Worm (Caenorhabditis elegans) whole organism, L1 larva: ENCODE results near the gene otpl-7.

Experiments used
- C16A3.4 ChIP-seq: fragments of 150-350 bp; optimal IDR thresholded peaks from 2 replicates; lab custom pipeline; 2014; ENCODE audit warnings: missing biosample characterization, missing genetic modification characterization
- F16B12.6 ChIP-seq: fragments of 150-350 bp; optimal IDR thresholded peaks from 2 replicates; lab custom pipeline; 2014; ENCODE audit warnings: missing biosample characterization, missing genetic modification characterization
- Y116A8C.19 ChIP-seq: sonication (generic microtip); optimal IDR thresholded peaks from 2 replicates; lab custom pipeline; 2016; ENCODE audit warnings: missing compliant biosample characterization, missing genetic modification characterization, borderline replicate concordance
- aha-1 ChIP-seq: fragments of 150-350 bp; optimal IDR thresholded peaks from 2 replicates; lab custom pipeline; 2014; ENCODE audit warnings: missing biosample characterization, missing genetic modification characterization
- alr-1 ChIP-seq: fragments of 200-800 bp; sonication (Bioruptor generic); optimal IDR thresholded peaks from 2 replicates; lab custom pipeline; 2018; ENCODE audit warnings: borderline replicate concordance, mild to moderate bottlenecking, missing genetic modification characterization, missing compliant biosample characterization
- aly-2 ChIP-seq: fragments of 150-350 bp; optimal IDR thresholded peaks from 2 replicates; lab custom pipeline; 2014; ENCODE audit warnings: missing biosample characterization, missing genetic modification characterization
- ama-1 ChIP-seq: fragments of 150-350 bp; optimal IDR thresholded peaks from 2 replicates; lab custom pipeline; 2014
- blmp-1 ChIP-seq: fragments of 150-350 bp; optimal IDR thresholded peaks from 2 replicates; lab custom pipeline; 2014; ENCODE audit warnings: missing biosample characterization, missing genetic modification characterization
- ceh-63 ChIP-seq: fragments of 200-800 bp; sonication (Bioruptor generic); optimal IDR thresholded peaks from 2 replicates; lab custom pipeline; 2018; ENCODE audit warnings: mild to moderate bottlenecking, missing genetic modification characterization, missing compliant biosample characterization
- ceh-88 ChIP-seq: fragments of 200-800 bp; sonication (Bioruptor generic); IDR thresholded peaks from 2 replicates; pipeline ENCODE4 v1.3.6; 2022; ENCODE audit warnings: missing genetic modification characterization, missing compliant biosample characterization
- ces-1 ChIP-seq: fragments of 150-350 bp; optimal IDR thresholded peaks from 2 replicates; lab custom pipeline; 2014; ENCODE audit warnings: missing biosample characterization, missing genetic modification reagents, missing genetic modification characterization
- dpl-1 ChIP-seq, 3 experiments: fragments of 150-350 bp in 2 of 3; sonication (generic microtip) in 1 of 3; optimal IDR thresholded peaks; 2 replicates each; lab custom pipeline; 2014 to 2017; ENCODE audit warnings: missing biosample characterization in 3 of 3, missing genetic modification characterization in 3 of 3, missing genetic modification reagents in 3 of 3
- efl-3 ChIP-seq: fragments of 200-800 bp; sonication (Bioruptor generic); optimal IDR thresholded peaks from 2 replicates; lab custom pipeline; 2018; ENCODE audit warnings: mild to moderate bottlenecking, missing genetic modification characterization, missing compliant biosample characterization
- egl-13 ChIP-seq: sonication (generic microtip); optimal IDR thresholded peaks from 2 replicates; lab custom pipeline; 2016; ENCODE audit warnings: missing genotype, missing genetic modification reagents, missing genetic modification characterization, missing compliant biosample characterization
- elt-2 ChIP-seq: sonication (generic microtip); optimal IDR thresholded peaks from 2 replicates; lab custom pipeline; 2016; ENCODE audit warnings: missing genetic modification characterization, mild to moderate bottlenecking, inconsistent platforms, missing compliant biosample characterization, missing genetic modification reagents
- ets-5 ChIP-seq: fragments of 200-800 bp; sonication (Bioruptor generic); IDR thresholded peaks from 2 replicates; pipeline ENCODE4 v1.3.6; 2022; ENCODE audit warnings: missing genetic modification characterization, missing compliant biosample characterization
- fkh-4 ChIP-seq: sonication (generic microtip); optimal IDR thresholded peaks from 2 replicates; lab custom pipeline; 2016; ENCODE audit warnings: missing compliant biosample characterization, missing genetic modification characterization, borderline replicate concordance
- fkh-8 ChIP-seq: sonication (generic microtip); optimal IDR thresholded peaks from 2 replicates; lab custom pipeline; 2016; ENCODE audit warnings: mild to moderate bottlenecking, missing genetic modification characterization, missing compliant biosample characterization
- fos-1 ChIP-seq: fragments of 150-350 bp; optimal IDR thresholded peaks from 2 replicates; lab custom pipeline; 2014; ENCODE audit warnings: missing biosample characterization, missing genetic modification characterization
- grh-1 ChIP-seq: fragments of 200-800 bp; sonication (Bioruptor generic); IDR thresholded peaks from 2 replicates; pipeline ENCODE4 v1.3.6; 2022; ENCODE audit warnings: missing genetic modification reagents, missing genetic modification characterization, missing compliant biosample characterization
- irx-1 ChIP-seq: sonication (generic microtip); optimal IDR thresholded peaks from 2 replicates; lab custom pipeline; 2016; ENCODE audit warnings: missing genetic modification characterization, missing compliant biosample characterization
- jun-1 ChIP-seq: fragments of 150-350 bp; optimal IDR thresholded peaks from 2 replicates; lab custom pipeline; 2014; ENCODE audit warnings: missing biosample characterization, missing genetic modification reagents, missing genetic modification characterization
- lin-13 ChIP-seq: fragments of 150-350 bp; optimal IDR thresholded peaks from 2 replicates; lab custom pipeline; 2014; ENCODE audit warnings: missing biosample characterization, missing genetic modification reagents, missing genetic modification characterization
- lir-3 ChIP-seq: sonication (generic microtip); optimal IDR thresholded peaks from 2 replicates; lab custom pipeline; 2016; ENCODE audit warnings: mild to moderate bottlenecking, missing genetic modification characterization, moderate library complexity, missing compliant biosample characterization; ENCODE audit not compliant: poor library complexity
- lsy-2 ChIP-seq, 2 experiments: fragments of 150-350 bp; optimal IDR thresholded peaks; 2 replicates each; lab custom pipeline; 2014; ENCODE audit warnings: missing biosample characterization in 2 of 2, missing genetic modification characterization in 2 of 2
- mab-9 ChIP-seq: fragments of 200-800 bp; sonication (Bioruptor generic); IDR thresholded peaks from 2 replicates; pipeline ENCODE4 v1.3.6; 2022; ENCODE audit warnings: missing genetic modification reagents, missing genetic modification characterization, missing compliant biosample characterization
- mdl-1 ChIP-seq, 2 experiments: fragments of 150-350 bp; optimal IDR thresholded peaks; 2 replicates each; lab custom pipeline; 2014 to 2017; ENCODE audit warnings: missing biosample characterization in 2 of 2, missing genetic modification characterization in 2 of 2, inconsistent platforms in 1 of 2
- mef-2 ChIP-seq: fragments of 150-350 bp; optimal IDR thresholded peaks from 2 replicates; lab custom pipeline; 2014; ENCODE audit warnings: missing biosample characterization, missing genetic modification characterization
- mep-1 ChIP-seq: fragments of 150-350 bp; optimal IDR thresholded peaks from 2 replicates; lab custom pipeline; 2014; ENCODE audit warnings: missing biosample characterization, missing genetic modification characterization
- nhr-12 ChIP-seq: sonication (generic microtip); optimal IDR thresholded peaks from 2 replicates; lab custom pipeline; 2017; ENCODE audit warnings: missing biosample characterization, missing genetic modification characterization
- nhr-19 ChIP-seq: fragments of 200-800 bp; sonication (Bioruptor generic); conservative IDR thresholded peaks from 2 replicates; pipeline ENCODE4 v1.3.6; 2022; ENCODE audit warnings: missing genetic modification characterization, missing compliant biosample characterization
- nhr-20 ChIP-seq: sonication (generic microtip); optimal IDR thresholded peaks from 2 replicates; lab custom pipeline; 2016; ENCODE audit warnings: mild to moderate bottlenecking, missing genetic modification characterization, missing compliant biosample characterization
- nhr-237 ChIP-seq: fragments of 150-350 bp; optimal IDR thresholded peaks from 2 replicates; lab custom pipeline; 2014; ENCODE audit warnings: missing biosample characterization, missing genetic modification characterization
- nhr-28 ChIP-seq: fragments of 150-350 bp; optimal IDR thresholded peaks from 2 replicates; lab custom pipeline; 2014; ENCODE audit warnings: missing biosample characterization, missing genetic modification characterization
- nhr-47 ChIP-seq: sonication (generic microtip); optimal IDR thresholded peaks from 2 replicates; lab custom pipeline; 2016; ENCODE audit warnings: mild to moderate bottlenecking, missing genetic modification characterization, moderate library complexity, missing compliant biosample characterization
- nhr-71 ChIP-seq: sonication (generic microtip); optimal IDR thresholded peaks from 2 replicates; lab custom pipeline; 2016; ENCODE audit warnings: mild to moderate bottlenecking, missing genetic modification characterization, moderate library complexity, missing compliant biosample characterization
- nhr-76 ChIP-seq: sonication (generic microtip); optimal IDR thresholded peaks from 2 replicates; lab custom pipeline; 2017; ENCODE audit warnings: missing biosample characterization, missing genetic modification characterization
- nhr-84 ChIP-seq: sonication (generic microtip); optimal IDR thresholded peaks from 2 replicates; lab custom pipeline; 2017; ENCODE audit warnings: missing biosample characterization, missing genetic modification characterization
- nhr-85 ChIP-seq: sonication (generic microtip); peaks from one replicate; lab custom pipeline; 2016; ENCODE audit warnings: missing genetic modification characterization, inconsistent platforms, missing compliant biosample characterization
- pag-3 ChIP-seq: sonication (generic microtip); optimal IDR thresholded peaks from 2 replicates; lab custom pipeline; 2017; ENCODE audit warnings: missing genetic modification characterization, mild to moderate bottlenecking, missing compliant biosample characterization, antibody characterized with exemption, borderline replicate concordance; ENCODE audit not compliant: insufficient read depth
- pax-3 ChIP-seq: fragments of 200-800 bp; sonication (Bioruptor generic); optimal IDR thresholded peaks from 2 replicates; lab custom pipeline; 2018; ENCODE audit warnings: mild to moderate bottlenecking, missing genetic modification characterization, moderate library complexity, missing compliant biosample characterization
- rnt-1 ChIP-seq: sonication (generic microtip); optimal IDR thresholded peaks from 2 replicates; lab custom pipeline; 2016; ENCODE audit warnings: mild to moderate bottlenecking, missing genetic modification characterization, moderate library complexity, missing compliant biosample characterization
- snpc-4 ChIP-seq: fragments of 150-350 bp; optimal IDR thresholded peaks from 2 replicates; lab custom pipeline; 2014; ENCODE audit warnings: missing biosample characterization, missing genetic modification characterization
- tlp-1 ChIP-seq: fragments of 150-350 bp; optimal IDR thresholded peaks from 2 replicates; lab custom pipeline; 2014; ENCODE audit warnings: missing biosample characterization, missing genetic modification characterization
- unc-130 ChIP-seq: fragments of 150-350 bp; optimal IDR thresholded peaks from 2 replicates; lab custom pipeline; 2017; ENCODE audit warnings: missing biosample characterization, missing genetic modification characterization, inconsistent platforms
- unc-30 ChIP-seq: sonication (generic microtip); optimal IDR thresholded peaks from 2 replicates; lab custom pipeline; 2017; ENCODE audit warnings: missing biosample characterization, missing genetic modification characterization
- unc-62 ChIP-seq: fragments of 150-350 bp; optimal IDR thresholded peaks from 2 replicates; lab custom pipeline; 2014; ENCODE audit warnings: missing biosample characterization, missing genetic modification reagents, missing genetic modification characterization
- vab-15 ChIP-seq: sonication (generic microtip); optimal IDR thresholded peaks from 2 replicates; lab custom pipeline; 2017; ENCODE audit warnings: missing genotype, mild to moderate bottlenecking, missing genetic modification characterization, missing compliant biosample characterization
- xbp-1 ChIP-seq: sonication (generic microtip); optimal IDR thresholded peaks from 2 replicates; lab custom pipeline; 2016; ENCODE audit warnings: missing genetic modification characterization, missing compliant biosample characterization
- zag-1 ChIP-seq: fragments of 150-350 bp; optimal IDR thresholded peaks from 2 replicates; lab custom pipeline; 2014; ENCODE audit warnings: missing biosample characterization, missing genetic modification characterization
- zip-4 ChIP-seq: fragments of 200-800 bp; sonication (Bioruptor generic); optimal IDR thresholded peaks from 2 replicates; lab custom pipeline; 2018; ENCODE audit warnings: mild to moderate bottlenecking, missing genetic modification characterization, moderate library complexity, missing compliant biosample characterization
- ztf-11 ChIP-seq, 2 experiments: sonication (generic microtip); optimal IDR thresholded peaks; 2 replicates each; lab custom pipeline; 2016 to 2017; ENCODE audit warnings: missing genetic modification characterization in 2 of 2, missing biosample characterization in 1 of 2, missing compliant biosample characterization in 1 of 2
- ztf-4 ChIP-seq: fragments of 150-350 bp; optimal IDR thresholded peaks from 2 replicates; lab custom pipeline; 2014; ENCODE audit warnings: missing biosample characterization, missing genetic modification characterization

Gene otpl-7

ce11 chrV:8500348-8500747 is 21.0 kb upstream of the otpl-7 start (continued):
- peak; percentile 35 for TF ChIP-seq Y116A8C.19 (tag; lab: Kevin White, UChicago)
- peak; percentile 39 for TF ChIP-seq nhr-12 (tag; lab: Kevin White, UChicago)
- peak in 1 of 2 experiments; percentile 90 for TF ChIP-seq ztf-11 (tag; optimal IDR thresholded peaks at IDR 0.05; lab: Kevin White, UChicago)
- TF ChIP-seq mab-9 (GFP tag; lab: Robert Waterston, UW) = peak; percentile 86
- TF ChIP-seq nhr-71 = peak; percentile 94
- no peak for TF ChIP-seq alr-1 (tag; lab: Kevin White, UChicago)
- peak; percentile 30 for TF ChIP-seq fkh-8 (tag; lab: Kevin White, UChicago)
- TF ChIP-seq nhr-237 (tag; lab: Kevin White, UChicago) = peak; percentile 12
- TF ChIP-seq nhr-76 = peak; percentile 95
- peak; percentile 91 for TF ChIP-seq irx-1
- peak; percentile 55 for TF ChIP-seq ces-1
- peak; percentile 85 for TF ChIP-seq ceh-88 (GFP tag; lab: Robert Waterston, UW)
- TF ChIP-seq ceh-63 (GFP tag; lab: Kevin White, UChicago) = peak; percentile 2
- peak; percentile 31 for TF ChIP-seq unc-30
- peak; percentile 55 for TF ChIP-seq tlp-1 (tag; lab: Kevin White, UChicago)
- peak; percentile 95 for TF ChIP-seq nhr-85 (tag; lab: Kevin White, UChicago)
- TF ChIP-seq lin-13 (GFP tag; lab: Kevin White, UChicago) = peak; percentile 52
- TF ChIP-seq pag-3 (tag; lab: Kevin White, UChicago) = peak; percentile 39
- peak; percentile 93 for TF ChIP-seq mep-1 (tag; lab: Kevin White, UChicago)
- 0 out of 2 replicates have a peak, but pooled peaks have one; percentile 20 for TF ChIP-seq ets-5 (GFP tag; lab: Robert Waterston, UW)
- TF ChIP-seq zip-4 (GFP tag; lab: Kevin White, UChicago) = peak; percentile 86
- peak; percentile 89 for TF ChIP-seq C16A3.4 (tag; lab: Kevin White, UChicago)
- peak; percentile 68 to 88 for TF ChIP-seq lsy-2 (tag; optimal IDR thresholded peaks at IDR 0.05; lab: Kevin White, UChicago)
- TF ChIP-seq nhr-28 (tag; lab: Kevin White, UChicago) = no peak
- TF ChIP-seq F16B12.6 (tag; lab: Kevin White, UChicago) = peak; percentile 55
- peak; percentile 59 for TF ChIP-seq ama-1
- peak; percentile 92 for TF ChIP-seq elt-2
- TF ChIP-seq blmp-1 (tag; lab: Kevin White, UChicago) = peak; percentile 33
- TF ChIP-seq rnt-1 (tag; lab: Kevin White, UChicago) = peak; percentile 97
- TF ChIP-seq nhr-19 (GFP tag; lab: Robert Waterston, UW) = peak; percentile 95
- peak; percentile 87 for TF ChIP-seq lir-3 (tag; lab: Kevin White, UChicago)
- peak; percentile 79 for TF ChIP-seq nhr-84 (tag; lab: Kevin White, UChicago)
- peak; percentile 66 for TF ChIP-seq fkh-4 (tag; lab: Kevin White, UChicago)
- TF ChIP-seq mef-2 = peak; percentile 79
- TF ChIP-seq snpc-4 (tag; lab: Kevin White, UChicago) = peak; percentile 100
- peak; percentile 91 for TF ChIP-seq xbp-1 (tag; lab: Kevin White, UChicago)
- peak; percentile 89 for TF ChIP-seq egl-13 (tag; lab: Kevin White, UChicago)
- TF ChIP-seq fos-1 (tag; lab: Kevin White, UChicago) = peak; percentile 89
- peak; percentile 62 for TF ChIP-seq vab-15
- TF ChIP-seq zag-1 (tag; lab: Kevin White, UChicago) = no peak
- TF ChIP-seq aly-2 = peak; percentile 96
- peak; percentile 99 for TF ChIP-seq efl-3 (GFP tag; lab: Kevin White, UChicago)
- peak; percentile 98 for TF ChIP-seq unc-130 (tag; lab: Kevin White, UChicago)
- peak; percentile 87 for TF ChIP-seq jun-1 (tag; lab: Kevin White, UChicago)
- TF ChIP-seq unc-62 (GFP tag; lab: Kevin White, UChicago) = peak; percentile 67
- peak; percentile 39 to 74 (median 72) for TF ChIP-seq dpl-1 (GFP tag; optimal IDR thresholded peaks at IDR 0.05; lab: Kevin White, UChicago)
- peak; percentile 92 for TF ChIP-seq ztf-4
- TF ChIP-seq mdl-1 (tag; optimal IDR thresholded peaks at IDR 0.05; lab: Kevin White, UChicago) = peak; percentile 24 to 81
- TF ChIP-seq pax-3 = peak; percentile 85
- TF ChIP-seq grh-1 (GFP tag; lab: Robert Waterston, UW) = peak; percentile 89
- peak; percentile 97 for TF ChIP-seq nhr-47
- peak; percentile 93 for TF ChIP-seq nhr-20 (tag; lab: Kevin White, UChicago)
- TF ChIP-seq aha-1 (tag; lab: Kevin White, UChicago) = peak; percentile 68
